Worm (Caenorhabditis elegans): ENCODE measurements around the gene prx-6.

prx-6 gene

DNA sequence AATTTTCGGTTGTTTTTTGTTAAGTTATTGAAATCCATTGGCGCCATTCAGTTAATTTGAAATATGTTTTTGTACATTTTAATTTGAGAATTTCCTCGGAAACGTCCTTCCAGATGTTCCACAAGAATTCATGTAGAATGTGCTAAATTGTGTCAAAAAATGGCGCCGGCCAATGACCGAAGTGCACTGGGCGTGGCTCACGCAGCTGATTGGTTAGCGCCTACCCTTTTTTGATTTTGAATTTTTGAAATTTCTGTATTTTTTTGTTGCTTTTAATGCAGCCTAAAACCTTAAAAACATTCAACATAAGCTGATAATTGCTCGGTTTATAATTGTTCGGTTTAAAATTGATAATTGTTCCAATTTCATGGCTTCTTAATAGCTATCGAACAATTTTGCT is 43.1 kb downstream of the prx-6 start:
- TF ChIP-seq peb-1 (tag; optimal IDR thresholded peaks at IDR 0.05) (no peak), nhr-23 (tag; optimal IDR thresholded peaks at IDR 0.05) (no peak), zag-1 (tag; optimal IDR thresholded peaks at IDR 0.05) (no peak), R02D3.7 (tag; optimal IDR thresholded peaks at IDR 0.05) (no peak), ceh-16 (tag; optimal IDR thresholded peaks at IDR 0.05) (no peak), fos-1 (tag; optimal IDR thresholded peaks at IDR 0.05) (no peak), gmeb-1 (tag; optimal IDR thresholded peaks at IDR 0.05) (no peak), nhr-10 (tag; optimal IDR thresholded peaks at IDR 0.05) (no peak), ztf-1 (GFP tag; conservative IDR thresholded peaks at IDR 0.05) (no peak), lin-39 (tag; optimal IDR thresholded peaks at IDR 0.05) (no peak)

DNA sequence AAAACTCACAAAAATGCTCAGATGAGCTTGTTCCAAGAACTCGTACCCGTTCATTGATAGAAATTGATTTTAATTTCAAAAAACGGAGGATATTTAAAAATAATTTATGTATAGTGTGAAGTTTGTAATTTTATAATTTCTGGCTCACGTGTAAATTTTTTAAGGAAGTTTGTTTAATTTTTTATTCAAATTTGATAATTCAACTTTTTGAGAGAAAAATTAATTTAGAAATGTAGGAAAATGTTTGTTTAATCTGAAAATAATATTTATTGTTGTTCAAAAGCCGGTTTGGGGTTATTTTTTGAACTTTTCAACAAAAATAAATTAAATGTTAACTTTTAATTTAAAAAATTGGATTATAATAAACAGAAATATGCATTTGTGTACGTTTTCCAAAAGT is 43.8 kb downstream of the prx-6 start, which contains the start of gene K03B4.6:
TSS of gene K03B4.6 (minus strand) at position 101 of the 400 bp plus-strand sequence.
- no peak for TF ChIP-seq nhr-237 (tag; optimal IDR thresholded peaks at IDR 0.05)
- TF ChIP-seq snpc-4 (tag; optimal IDR thresholded peaks at IDR 0.05), result no peak
- no peak for TF ChIP-seq ZK546.5 (tag; optimal IDR thresholded peaks at IDR 0.05)
- TF ChIP-seq ama-1 (optimal IDR thresholded peaks at IDR 0.05), result no peak
- no peak for TF ChIP-seq egl-27 (tag; optimal IDR thresholded peaks at IDR 0.05)
- no peak for TF ChIP-seq unc-39 (tag; optimal IDR thresholded peaks at IDR 0.05)
- TF ChIP-seq ceh-82 (tag; optimal IDR thresholded peaks at IDR 0.05), result no peak
- TF ChIP-seq lin-39 (tag; optimal IDR thresholded peaks at IDR 0.05), result no peak

DNA sequence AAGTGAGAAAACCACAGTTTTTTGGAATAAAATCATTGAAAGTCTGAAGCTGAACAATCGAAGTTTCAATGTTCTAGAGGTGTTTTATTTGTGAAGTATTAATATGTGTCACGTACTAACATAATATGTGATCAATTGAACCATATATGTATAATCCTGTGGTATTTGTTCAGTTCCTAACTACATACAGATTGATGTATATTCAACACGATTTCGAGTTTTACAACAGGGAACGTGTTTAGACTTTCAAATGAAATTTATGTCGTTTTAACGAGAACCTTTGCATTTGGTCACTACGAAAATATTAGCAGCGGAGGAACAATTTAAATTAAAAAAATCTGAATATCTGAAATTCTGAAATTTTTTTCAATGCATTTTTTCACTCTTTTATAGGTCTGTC is 45.4 kb downstream of the prx-6 start, which contains the start of gene K03B4.8:
TSS of gene K03B4.8 (minus strand) at position 101 of the 400 bp plus-strand sequence.
- TF ChIP-seq snpc-4 (tag; optimal IDR thresholded peaks at IDR 0.05) (no peak), gmeb-1 (tag; optimal IDR thresholded peaks at IDR 0.05) (no peak), lin-13 (GFP tag; optimal IDR thresholded peaks at IDR 0.05) (no peak), sem-4 (tag; optimal IDR thresholded peaks at IDR 0.05) (no peak), unc-55 (GFP tag; optimal IDR thresholded peaks at IDR 0.05) (no peak), R02D3.7 (tag; optimal IDR thresholded peaks at IDR 0.05) (no peak), C34F6.9 (tag; optimal IDR thresholded peaks at IDR 0.05) (no peak), ztf-1 (GFP tag; conservative IDR thresholded peaks at IDR 0.05) (no peak), mbf-1 (tag; optimal IDR thresholded peaks at IDR 0.05) (no peak)

DNA sequence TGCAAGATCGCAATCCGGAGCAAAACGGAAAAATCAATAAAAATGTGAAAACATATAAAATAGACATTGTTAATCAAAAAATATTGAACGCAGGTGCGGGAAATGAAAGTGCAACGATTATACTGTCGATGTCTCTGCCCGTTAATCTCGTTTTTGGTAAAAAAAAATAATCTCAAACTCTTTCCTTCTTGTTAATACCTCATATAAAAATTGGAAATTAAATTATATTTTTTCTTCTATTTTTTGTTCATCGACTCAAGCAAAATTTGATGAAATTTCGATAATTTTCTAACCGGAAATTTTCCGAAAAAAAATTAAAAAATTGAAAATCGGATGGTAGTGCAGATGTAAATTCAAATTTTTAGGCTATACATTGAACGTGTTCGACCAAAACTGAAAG is 47.4 kb downstream of the prx-6 start, which contains the start of gene K03B4.9:
TSS of gene K03B4.9 (minus strand) at position 101 of the 400 bp plus-strand sequence.
- TF ChIP-seq mab-5 (tag; optimal IDR thresholded peaks at IDR 0.05), result no peak
- no peak for TF ChIP-seq nhr-6 (tag; optimal IDR thresholded peaks at IDR 0.05)
- TF ChIP-seq ztf-1 (GFP tag; conservative IDR thresholded peaks at IDR 0.05), result no peak
- no peak for TF ChIP-seq nhr-237 (tag; optimal IDR thresholded peaks at IDR 0.05)
- TF ChIP-seq lin-11 (tag; optimal IDR thresholded peaks at IDR 0.05), result no peak
- no peak for TF ChIP-seq nhr-11 (tag; optimal IDR thresholded peaks at IDR 0.05)
- no peak for TF ChIP-seq nhr-129 (tag; optimal IDR thresholded peaks at IDR 0.05)
- TF ChIP-seq elt-1 (tag; optimal IDR thresholded peaks at IDR 0.05), result no peak

DNA sequence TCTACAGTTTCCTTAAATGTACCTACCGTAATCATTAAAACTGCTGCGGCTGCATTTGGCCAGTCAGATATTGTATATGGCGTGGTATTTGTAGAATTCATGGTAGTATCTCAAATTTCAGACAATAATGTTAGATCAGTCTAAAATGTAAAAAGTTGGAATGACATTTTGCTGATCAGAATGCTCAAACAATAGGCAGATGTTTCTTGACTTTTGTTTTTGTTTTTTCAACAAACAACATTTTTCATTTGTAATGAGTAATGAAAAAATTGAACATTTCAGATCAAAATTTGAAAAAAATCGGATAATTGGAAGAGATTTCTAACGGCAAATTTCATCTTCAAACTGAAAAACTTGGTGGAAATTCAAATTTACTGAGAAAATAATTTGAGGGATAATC is 51.3 kb downstream of the prx-6 start, which contains the start of gene srx-77:
TSS of gene srx-77 (minus strand) at position 101 of the 400 bp plus-strand sequence.
- TF ChIP-seq nhr-23 (tag; optimal IDR thresholded peaks at IDR 0.05) (no peak), ama-1 (optimal IDR thresholded peaks at IDR 0.05) (no peak), zag-1 (tag; optimal IDR thresholded peaks at IDR 0.05) (no peak), nhr-129 (tag; optimal IDR thresholded peaks at IDR 0.05) (no peak), nhr-25 (tag; optimal IDR thresholded peaks at IDR 0.05) (no peak)

DNA sequence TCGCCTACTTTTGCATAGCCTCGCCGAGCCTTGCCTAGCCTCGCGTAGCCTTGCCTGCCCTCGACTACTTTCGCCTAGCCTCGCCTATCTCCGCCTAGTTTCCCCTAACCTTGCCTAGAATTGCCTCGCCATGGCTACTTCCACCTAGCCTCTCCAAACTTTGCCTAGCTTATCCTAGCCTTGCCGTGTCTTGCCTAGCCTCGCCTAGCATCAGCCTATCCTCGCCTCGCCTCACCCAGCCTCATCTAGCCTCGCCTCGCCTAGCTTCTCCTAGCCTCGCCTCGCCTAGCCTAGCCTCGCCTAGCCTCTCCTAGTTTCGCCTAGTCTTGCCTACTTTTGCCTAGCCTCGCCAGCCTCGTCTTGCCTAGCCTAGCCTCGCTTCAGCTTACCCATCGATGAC is 52.8 kb downstream of the prx-6 start:
- TF ChIP-seq nhr-11 (tag; optimal IDR thresholded peaks at IDR 0.05) (no peak), ama-1 (optimal IDR thresholded peaks at IDR 0.05) (no peak), ztf-11 (tag; optimal IDR thresholded peaks at IDR 0.05) (no peak), sem-4 (tag; optimal IDR thresholded peaks at IDR 0.05) (no peak), R02D3.7 (tag; optimal IDR thresholded peaks at IDR 0.05) (no peak), nhr-25 (tag; optimal IDR thresholded peaks at IDR 0.05) (no peak), elt-3 (tag; optimal IDR thresholded peaks at IDR 0.05) (no peak)

DNA sequence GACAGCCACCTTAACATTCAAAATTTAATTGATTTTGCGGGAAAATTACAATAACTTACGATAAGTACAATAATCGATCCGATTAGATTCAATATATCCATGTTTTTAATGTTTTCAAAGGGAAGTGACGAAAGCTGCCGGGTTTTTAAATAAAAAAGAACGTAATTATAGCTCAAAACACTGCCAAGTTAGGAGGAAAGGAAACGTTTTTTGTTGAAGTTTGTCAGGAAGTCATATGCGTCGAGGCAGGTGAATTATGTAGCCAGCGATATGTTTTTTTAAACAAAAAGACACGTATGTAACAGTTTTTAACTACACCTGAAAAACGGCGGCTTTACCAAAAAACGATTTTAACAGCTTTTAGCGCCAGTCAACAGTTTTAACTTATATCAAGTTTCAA is 54.2 kb downstream of the prx-6 start, which contains the start of gene srx-73:
TSS of gene srx-73 (minus strand) at position 101 of the 400 bp plus-strand sequence.
- TF ChIP-seq ZK546.5 (tag; optimal IDR thresholded peaks at IDR 0.05) (no peak), sma-9 (GFP tag; optimal IDR thresholded peaks at IDR 0.05) (no peak), sma-9 (tag; optimal IDR thresholded peaks at IDR 0.05) (no peak), lin-11 (tag; optimal IDR thresholded peaks at IDR 0.05) (no peak), unc-39 (tag; optimal IDR thresholded peaks at IDR 0.05) (no peak), nhr-25 (tag; optimal IDR thresholded peaks at IDR 0.05) (no peak), ztf-11 (tag; optimal IDR thresholded peaks at IDR 0.05) (no peak), aly-2 (tag; optimal IDR thresholded peaks at IDR 0.05) (no peak), nhr-129 (tag; optimal IDR thresholded peaks at IDR 0.05) (no peak), F13H6.1 (tag; optimal IDR thresholded peaks at IDR 0.05) (no peak), crh-2 (tag; optimal IDR thresholded peaks at IDR 0.05) (no peak), sem-4 (tag; optimal IDR thresholded peaks at IDR 0.05) (no peak), gmeb-1 (tag; optimal IDR thresholded peaks at IDR 0.05) (no peak)
